ENCODE assay signal across 1 fruit fly cellular context in genomic region chrX:15066374-15067057, dm6.
TF ChIP-seq lines count a peak whose summit lies in the region.

opm (minus strand) TSS chrX:15066432.
dob (plus strand) TSS chrX:15067007.

TF ChIP-seq in whole organism, embryonic, 481 proteins besides CTCF, POLR2A, EP300 and RAD21 (continued from another document):
- TF ChIP-seq gce (GFP tag; IDR thresholded peaks at IDR 0.05; lab: Robert Waterston, UW) = no peak
- TF ChIP-seq CG3995 (GFP tag; optimal IDR thresholded peaks at IDR 0.05; lab: Kevin White, UChicago) = no peak
- no peak for TF ChIP-seq unc-4 (GFP tag; IDR thresholded peaks at IDR 0.05; lab: Robert Waterston, UW; ENCODE audit: partially characterized antibody)
- no peak for TF ChIP-seq org-1 (GFP tag; optimal IDR thresholded peaks at IDR 0.05; lab: Kevin White, UChicago)
- TF ChIP-seq CG16863 (GFP tag; optimal IDR thresholded peaks at IDR 0.05; lab: Kevin White, UChicago) = no peak
- no peak for TF ChIP-seq CG6175 (GFP tag; IDR thresholded peaks at IDR 0.05; lab: Robert Waterston, UW)
- peak; percentile 9 for TF ChIP-seq CG4424 (GFP tag; optimal IDR thresholded peaks at IDR 0.05; lab: Kevin White, UChicago)
- no peak for TF ChIP-seq sr (GFP tag; IDR thresholded peaks at IDR 0.05; lab: Robert Waterston, UW)
- no peak for TF ChIP-seq CG31388 (GFP tag; optimal IDR thresholded peaks at IDR 0.05; lab: Kevin White, UChicago)
- TF ChIP-seq CG6854 (GFP tag; optimal IDR thresholded peaks at IDR 0.05; lab: Kevin White, UChicago) = no peak
- TF ChIP-seq CG12071 (GFP tag; optimal IDR thresholded peaks at IDR 0.05; lab: Kevin White, UChicago) = no peak
- no peak for TF ChIP-seq al (GFP tag; IDR thresholded peaks at IDR 0.05; lab: Robert Waterston, UW)
- TF ChIP-seq Dbx (GFP tag; IDR thresholded peaks at IDR 0.05; lab: Robert Waterston, UW) = no peak
- TF ChIP-seq bigmax (GFP tag; optimal IDR thresholded peaks at IDR 0.05; lab: Kevin White, UChicago) = peak; percentile 27
- peak; percentile 42 for TF ChIP-seq BEAF-32 (GFP tag; optimal IDR thresholded peaks at IDR 0.05; lab: Kevin White, UChicago)
- TF ChIP-seq Camta (GFP tag; optimal IDR thresholded peaks at IDR 0.05; lab: Kevin White, UChicago) = no peak
- TF ChIP-seq ash1 (GFP tag; optimal IDR thresholded peaks at IDR 0.05; lab: Kevin White, UChicago) = no peak
- TF ChIP-seq ATbp (GFP tag; optimal IDR thresholded peaks at IDR 0.05; lab: Kevin White, UChicago) = no peak
- no peak for TF ChIP-seq CG18011 (GFP tag; optimal IDR thresholded peaks at IDR 0.05; lab: Kevin White, UChicago)
- TF ChIP-seq ttk (GFP tag; IDR thresholded peaks at IDR 0.05; lab: Robert Waterston, UW) = no peak
- peak; percentile 17 for TF ChIP-seq Sry-δ (GFP tag; optimal IDR thresholded peaks at IDR 0.05; lab: Kevin White, UChicago)
- TF ChIP-seq Jarid2 (GFP tag; optimal IDR thresholded peaks at IDR 0.05; lab: Kevin White, UChicago) = no peak
- peak; percentile 52 for TF ChIP-seq Blimp-1 (GFP tag; optimal IDR thresholded peaks at IDR 0.05; lab: Kevin White, UChicago)
- no peak for TF ChIP-seq jing (GFP tag; optimal IDR thresholded peaks at IDR 0.05; lab: Kevin White, UChicago)
- TF ChIP-seq CG3726 (GFP tag; IDR thresholded peaks at IDR 0.05; lab: Robert Waterston, UW) = no peak
- no peak for TF ChIP-seq CG9609 (GFP tag; optimal IDR thresholded peaks at IDR 0.05; lab: Kevin White, UChicago)
- no peak for TF ChIP-seq HmgD (GFP tag; optimal IDR thresholded peaks at IDR 0.05; lab: Kevin White, UChicago)
- no peak for TF ChIP-seq CG10274 (GFP tag; optimal IDR thresholded peaks at IDR 0.05; lab: Kevin White, UChicago)
- no peak for TF ChIP-seq corto (GFP tag; optimal IDR thresholded peaks at IDR 0.05; lab: Kevin White, UChicago)
- TF ChIP-seq bbx (GFP tag; IDR thresholded peaks at IDR 0.05; lab: Robert Waterston, UW; ENCODE audit: partially characterized antibody) = no peak
- no peak for TF ChIP-seq disco-r (GFP tag; optimal IDR thresholded peaks at IDR 0.05; lab: Kevin White, UChicago)
- peak; percentile 43 for TF ChIP-seq CG13424 (tag; optimal IDR thresholded peaks at IDR 0.05; lab: Kevin White, UChicago)
- no peak for TF ChIP-seq yki (optimal IDR thresholded peaks at IDR 0.05; lab: Kevin White, UChicago)
- no peak for TF ChIP-seq Asciz (GFP tag; optimal IDR thresholded peaks at IDR 0.05; lab: Kevin White, UChicago)
- TF ChIP-seq Chrac-16 (GFP tag; optimal IDR thresholded peaks at IDR 0.05; lab: Kevin White, UChicago) = no peak
- no peak for TF ChIP-seq CG10654 (GFP tag; optimal IDR thresholded peaks at IDR 0.05; lab: Kevin White, UChicago)
- TF ChIP-seq CG10267 (tag; optimal IDR thresholded peaks at IDR 0.05; lab: Kevin White, UChicago) = peak; percentile 75
- TF ChIP-seq CG11398 (GFP tag; optimal IDR thresholded peaks at IDR 0.05; lab: Kevin White, UChicago) = no peak
- peak; percentile 14 for TF ChIP-seq Max (GFP tag; optimal IDR thresholded peaks at IDR 0.05; lab: Kevin White, UChicago)
- peak; percentile 71 for TF ChIP-seq Med (GFP tag; lab: Kevin White, UChicago)
- peak; percentile 35; the same call in 1 of the 2 replicates for TF ChIP-seq CG31441 (GFP tag; IDR thresholded peaks at IDR 0.05; lab: Robert Waterston, UW)
- TF ChIP-seq Fer3 (tag; optimal IDR thresholded peaks at IDR 0.05; lab: Kevin White, UChicago) = no peak
- TF ChIP-seq zen2 (GFP tag; IDR thresholded peaks at IDR 0.05; lab: Robert Waterston, UW; ENCODE audit: partially characterized antibody) = no peak
- peak; percentile 24 for TF ChIP-seq zen (tag; optimal IDR thresholded peaks at IDR 0.05; lab: Kevin White, UChicago)
- no peak for TF ChIP-seq H2.0 (GFP tag; IDR thresholded peaks at IDR 0.05; lab: Robert Waterston, UW)
- TF ChIP-seq Dip3 (GFP tag; optimal IDR thresholded peaks at IDR 0.05; lab: Kevin White, UChicago) = no peak
- no peak for TF ChIP-seq insv (GFP tag; optimal IDR thresholded peaks at IDR 0.05; lab: Kevin White, UChicago)
- TF ChIP-seq jigr1 (GFP tag; IDR thresholded peaks at IDR 0.05; lab: Robert Waterston, UW) = no peak
- no peak for TF ChIP-seq CG10366 (GFP tag; IDR thresholded peaks at IDR 0.05; lab: Robert Waterston, UW)
- TF ChIP-seq peb (GFP tag; IDR thresholded peaks at IDR 0.05; lab: Robert Waterston, UW) = no peak
- TF ChIP-seq grau (tag; optimal IDR thresholded peaks at IDR 0.05; lab: Kevin White, UChicago) = peak; percentile 54
- no peak for TF ChIP-seq Ada2b (GFP tag; IDR thresholded peaks at IDR 0.05; lab: Robert Waterston, UW)
- no peak for TF ChIP-seq CG13123 (GFP tag; optimal IDR thresholded peaks at IDR 0.05; lab: Kevin White, UChicago)
- no peak for TF ChIP-seq CG3407 (GFP tag; optimal IDR thresholded peaks at IDR 0.05; lab: Kevin White, UChicago)
- peak; percentile 42 for TF ChIP-seq CG7839 (tag; optimal IDR thresholded peaks at IDR 0.05; lab: Kevin White, UChicago)
- peak; percentile 24 for TF ChIP-seq dmrt11E (tag; optimal IDR thresholded peaks at IDR 0.05; lab: Kevin White, UChicago)
- TF ChIP-seq CG11085 (GFP tag; IDR thresholded peaks at IDR 0.05; lab: Robert Waterston, UW) = no peak
- peak; percentile 22 for TF ChIP-seq stwl (tag; optimal IDR thresholded peaks at IDR 0.05; lab: Kevin White, UChicago)
- TF ChIP-seq dpn (GFP tag; optimal IDR thresholded peaks at IDR 0.05; lab: Kevin White, UChicago) = peak in 1 of 2 experiments; percentile 3
- no peak for TF ChIP-seq trh (GFP tag; optimal IDR thresholded peaks at IDR 0.05; lab: Kevin White, UChicago)
- TF ChIP-seq ase (GFP tag; IDR thresholded peaks at IDR 0.05; lab: Robert Waterston, UW) = no peak
- no peak for TF ChIP-seq hb (GFP tag; IDR thresholded peaks at IDR 0.05; lab: Robert Waterston, UW; ENCODE audit: partially characterized antibody)
- no peak for TF ChIP-seq tin (GFP tag; optimal IDR thresholded peaks at IDR 0.05; lab: Kevin White, UChicago)
- TF ChIP-seq Optix (GFP tag; IDR thresholded peaks at IDR 0.05; lab: Robert Waterston, UW) = no peak
- TF ChIP-seq unpg (GFP tag; optimal IDR thresholded peaks at IDR 0.05; lab: Kevin White, UChicago) = no peak
- TF ChIP-seq CG3838 (GFP tag; optimal IDR thresholded peaks at IDR 0.05; lab: Kevin White, UChicago) = no peak
- no peak for TF ChIP-seq H15 (GFP tag; IDR thresholded peaks at IDR 0.05; lab: Robert Waterston, UW)
- no peak for TF ChIP-seq gsb-n (tag; optimal IDR thresholded peaks at IDR 0.05; lab: Kevin White, UChicago)
- TF ChIP-seq jumu (GFP tag; optimal IDR thresholded peaks at IDR 0.05; lab: Kevin White, UChicago) = no peak
- TF ChIP-seq CG12299 (tag; optimal IDR thresholded peaks at IDR 0.05; lab: Kevin White, UChicago) = no peak
- TF ChIP-seq CG12155 (GFP tag; optimal IDR thresholded peaks at IDR 0.05; lab: Kevin White, UChicago) = no peak
- no peak for TF ChIP-seq NC2α (GFP tag; optimal IDR thresholded peaks at IDR 0.05; lab: Kevin White, UChicago)
- TF ChIP-seq MTF-1 (GFP tag; optimal IDR thresholded peaks at IDR 0.05; lab: Kevin White, UChicago; ENCODE audit: borderline replicate concordance) = no peak
- no peak for TF ChIP-seq Oaz (GFP tag; IDR thresholded peaks at IDR 0.05; lab: Robert Waterston, UW)
- TF ChIP-seq CG12104 (GFP tag; optimal IDR thresholded peaks at IDR 0.05; lab: Kevin White, UChicago) = no peak
- TF ChIP-seq CG11456 (GFP tag; IDR thresholded peaks at IDR 0.05; lab: Robert Waterston, UW) = no peak
- TF ChIP-seq chn (GFP tag; optimal IDR thresholded peaks at IDR 0.05; lab: Kevin White, UChicago) = no peak
- no peak for TF ChIP-seq stc (GFP tag; IDR thresholded peaks at IDR 0.05; lab: Robert Waterston, UW)
- TF ChIP-seq Dref (GFP tag; IDR thresholded peaks at IDR 0.05; lab: Robert Waterston, UW) = no peak
- no peak for TF ChIP-seq aop (GFP tag; IDR thresholded peaks at IDR 0.05; lab: Robert Waterston, UW)
- no peak for TF ChIP-seq CG31224 (GFP tag; IDR thresholded peaks at IDR 0.05; lab: Robert Waterston, UW)
- TF ChIP-seq CG34422 (GFP tag; IDR thresholded peaks at IDR 0.05; lab: Robert Waterston, UW) = no peak
- TF ChIP-seq CG18619 (GFP tag; optimal IDR thresholded peaks at IDR 0.05; lab: Kevin White, UChicago) = no peak
- TF ChIP-seq Atf6 (GFP tag; IDR thresholded peaks at IDR 0.05; lab: Robert Waterston, UW) = no peak
- no peak for TF ChIP-seq CG4617 (GFP tag; optimal IDR thresholded peaks at IDR 0.05; lab: Kevin White, UChicago; ENCODE audit: borderline replicate concordance)
- TF ChIP-seq TFAM (GFP tag; optimal IDR thresholded peaks at IDR 0.05; lab: Kevin White, UChicago) = no peak
- TF ChIP-seq Mes4 (GFP tag; optimal IDR thresholded peaks at IDR 0.05; lab: Kevin White, UChicago) = no peak
- no peak for TF ChIP-seq Dad (GFP tag; optimal IDR thresholded peaks at IDR 0.05; lab: Kevin White, UChicago)
- no peak for TF ChIP-seq NK7.1 (GFP tag; optimal IDR thresholded peaks at IDR 0.05; lab: Kevin White, UChicago)
- TF ChIP-seq Stat92E (GFP tag; optimal IDR thresholded peaks at IDR 0.05; lab: Kevin White, UChicago) = no peak
- TF ChIP-seq Abd-B (GFP tag; optimal IDR thresholded peaks at IDR 0.05; lab: Kevin White, UChicago) = peak; percentile 50
- no peak for TF ChIP-seq schlank (tag; optimal IDR thresholded peaks at IDR 0.05; lab: Kevin White, UChicago)
- TF ChIP-seq CG2202 (tag; optimal IDR thresholded peaks at IDR 0.05; lab: Kevin White, UChicago) = no peak
- 0 out of 2 replicates have a peak, but pooled peaks have one; percentile 23 for TF ChIP-seq CG3847 (GFP tag; IDR thresholded peaks at IDR 0.05; lab: Robert Waterston, UW)
- TF ChIP-seq Ets65A (GFP tag; lab: Kevin White, UChicago) = no peak
- no peak for TF ChIP-seq CG8290 (GFP tag; optimal IDR thresholded peaks at IDR 0.05; lab: Kevin White, UChicago)
- no peak for TF ChIP-seq CG8290 (tag; optimal IDR thresholded peaks at IDR 0.05; lab: Kevin White, UChicago)
- no peak for TF ChIP-seq CG10209 (GFP tag; optimal IDR thresholded peaks at IDR 0.05; lab: Kevin White, UChicago)
- peak; percentile 32 for TF ChIP-seq CG2120 (GFP tag; optimal IDR thresholded peaks at IDR 0.05; lab: Kevin White, UChicago)
- TF ChIP-seq chinmo (GFP tag; IDR thresholded peaks at IDR 0.05; lab: Robert Waterston, UW; ENCODE audit: partially characterized antibody) = no peak
- TF ChIP-seq D (optimal IDR thresholded peaks at IDR 0.05; lab: Kevin White, UChicago) = no peak
- no peak for TF ChIP-seq D (GFP tag; optimal IDR thresholded peaks at IDR 0.05; lab: Kevin White, UChicago)
- no peak for TF ChIP-seq CG14441 (GFP tag; IDR thresholded peaks at IDR 0.05; lab: Robert Waterston, UW)
- no peak for TF ChIP-seq CG2875 (GFP tag; optimal IDR thresholded peaks at IDR 0.05; lab: Kevin White, UChicago)
- no peak for TF ChIP-seq Six4 (GFP tag; optimal IDR thresholded peaks at IDR 0.05; lab: Kevin White, UChicago)
- no peak for TF ChIP-seq CG1529 (GFP tag; optimal IDR thresholded peaks at IDR 0.05; lab: Kevin White, UChicago)
- TF ChIP-seq CG32767 (GFP tag; IDR thresholded peaks at IDR 0.05; lab: Robert Waterston, UW) = no peak
- TF ChIP-seq Drgx (GFP tag; IDR thresholded peaks at IDR 0.05; lab: Robert Waterston, UW) = no peak
- no peak for TF ChIP-seq CG15269 (tag; optimal IDR thresholded peaks at IDR 0.05; lab: Kevin White, UChicago)
- TF ChIP-seq Sox100B (GFP tag; optimal IDR thresholded peaks at IDR 0.05; lab: Kevin White, UChicago) = no peak
- TF ChIP-seq Poxn (GFP tag; IDR thresholded peaks at IDR 0.05; lab: Robert Waterston, UW) = no peak
- no peak for TF ChIP-seq pan (optimal IDR thresholded peaks at IDR 0.05; lab: Kevin White, UChicago)
- TF ChIP-seq pan (GFP tag; optimal IDR thresholded peaks at IDR 0.05 in 1 of 2, IDR thresholded peaks at IDR 0.05 in 1 of 2) = no peak
- TF ChIP-seq CG10959 (GFP tag; IDR thresholded peaks at IDR 0.05; lab: Robert Waterston, UW) = no peak
- TF ChIP-seq ftz-f1 (GFP tag; optimal IDR thresholded peaks at IDR 0.05; lab: Kevin White, UChicago) = no peak
- no peak for TF ChIP-seq Dll (GFP tag; IDR thresholded peaks at IDR 0.05; lab: Robert Waterston, UW; ENCODE audit: partially characterized antibody)
